Worm (Caenorhabditis elegans) whole organism, late embryonic: ENCODE data around the gene Y37E11AM.3.

Experiments
- K02D7.2 ChIP-seq: sonication (generic microtip); optimal IDR thresholded peaks from 2 replicates; lab custom pipeline; 2017; ENCODE audit warnings: mild to moderate bottlenecking, missing genetic modification characterization, missing compliant biosample characterization
- T23F11.4 ChIP-seq: fragments of 200-800 bp; sonication (Bioruptor generic); optimal IDR thresholded peaks from 2 replicates; lab custom pipeline; 2018; ENCODE audit warnings: mild to moderate bottlenecking, missing genetic modification characterization, missing compliant biosample characterization
- Y22D7AL.16 ChIP-seq: sonication (generic microtip); optimal IDR thresholded peaks from 2 replicates; lab custom pipeline; 2016; ENCODE audit warnings: missing genetic modification characterization, missing compliant biosample characterization
- ceh-14 ChIP-seq: sonication (generic microtip); optimal IDR thresholded peaks from 2 replicates; lab custom pipeline; 2016; ENCODE audit warnings: missing genotype, missing genetic modification characterization, missing compliant biosample characterization
- ceh-18 ChIP-seq: sonication (generic microtip); optimal IDR thresholded peaks from 2 replicates; lab custom pipeline; 2016; ENCODE audit warnings: missing genetic modification characterization, missing compliant biosample characterization
- ceh-19 ChIP-seq: fragments of 200-800 bp; sonication (Bioruptor generic); optimal IDR thresholded peaks from 2 replicates; lab custom pipeline; 2018; ENCODE audit warnings: mild to moderate bottlenecking, missing genetic modification characterization, missing compliant biosample characterization
- ceh-2 ChIP-seq: sonication (generic microtip); optimal IDR thresholded peaks from 2 replicates; lab custom pipeline; 2016; ENCODE audit warnings: missing genotype, missing genetic modification characterization, missing compliant biosample characterization
- ceh-22 ChIP-seq: sonication (generic microtip); optimal IDR thresholded peaks from 2 replicates; lab custom pipeline; 2017; ENCODE audit warnings: missing biosample characterization, missing genetic modification characterization
- ceh-30 ChIP-seq: fragments of 150-350 bp; optimal IDR thresholded peaks from 2 replicates; lab custom pipeline; 2014; ENCODE audit warnings: missing biosample characterization, missing genetic modification characterization
- ceh-6 ChIP-seq: fragments of 200-800 bp; sonication (Bioruptor generic); optimal IDR thresholded peaks from 2 replicates; lab custom pipeline; 2018; ENCODE audit warnings: mild to moderate bottlenecking, missing genetic modification characterization, missing compliant biosample characterization
- ceh-9 ChIP-seq: sonication (generic microtip); optimal IDR thresholded peaks from 2 replicates; lab custom pipeline; 2016; ENCODE audit warnings: mild to moderate bottlenecking, missing genetic modification characterization, inconsistent platforms, missing compliant biosample characterization
- che-1 ChIP-seq: sonication (generic microtip); optimal IDR thresholded peaks from 2 replicates; lab custom pipeline; 2016; ENCODE audit warnings: mild to moderate bottlenecking, missing genetic modification characterization, missing compliant biosample characterization
- dve-1 ChIP-seq: sonication (generic microtip); optimal IDR thresholded peaks from 2 replicates; lab custom pipeline; 2017; ENCODE audit warnings: antibody characterized with exemption, mild to moderate bottlenecking, missing genetic modification characterization, missing compliant biosample characterization
- elt-2 ChIP-seq: sonication (generic microtip); optimal IDR thresholded peaks from 2 replicates; lab custom pipeline; 2016; ENCODE audit warnings: missing genetic modification reagents, missing genetic modification characterization, missing compliant biosample characterization
- elt-4 ChIP-seq: sonication (generic microtip); optimal IDR thresholded peaks from 2 replicates; lab custom pipeline; 2016; ENCODE audit warnings: missing genetic modification characterization, missing compliant biosample characterization
- hlh-13 ChIP-seq: fragments of 200-800 bp; sonication (Bioruptor generic); optimal IDR thresholded peaks from 2 replicates; lab custom pipeline; 2018; ENCODE audit warnings: mild to moderate bottlenecking, missing genetic modification characterization, missing compliant biosample characterization
- hlh-8 ChIP-seq: sonication (generic microtip); optimal IDR thresholded peaks from 2 replicates; lab custom pipeline; 2016; ENCODE audit warnings: missing genotype, missing genetic modification characterization, missing compliant biosample characterization
- lim-6 ChIP-seq: sonication (generic microtip); optimal IDR thresholded peaks from 2 replicates; lab custom pipeline; 2016; ENCODE audit warnings: missing genetic modification characterization, missing compliant biosample characterization
- lin-11 ChIP-seq: fragments of 200-800 bp; sonication (Bioruptor generic); optimal IDR thresholded peaks from 2 replicates; lab custom pipeline; 2018; ENCODE audit warnings: mild to moderate bottlenecking, missing genetic modification characterization, missing compliant biosample characterization
- nfya-1 ChIP-seq: sonication (generic microtip); optimal IDR thresholded peaks from 2 replicates; lab custom pipeline; 2017; ENCODE audit warnings: missing genetic modification characterization, mild to moderate bottlenecking, missing compliant biosample characterization, antibody characterized with exemption, moderate library complexity
- nhr-11 ChIP-seq: fragments of 150-350 bp; optimal IDR thresholded peaks from 2 replicates; lab custom pipeline; 2014; ENCODE audit warnings: missing biosample characterization, missing genetic modification characterization
- nhr-232 ChIP-seq: sonication (generic microtip); optimal IDR thresholded peaks from 2 replicates; lab custom pipeline; 2016; ENCODE audit warnings: missing genetic modification characterization, missing compliant biosample characterization
- odd-2 ChIP-seq: sonication (generic microtip); optimal IDR thresholded peaks from 2 replicates; lab custom pipeline; 2017; ENCODE audit warnings: antibody characterized with exemption, mild to moderate bottlenecking, missing genetic modification characterization, missing compliant biosample characterization
- pag-3 ChIP-seq: sonication (generic microtip); optimal IDR thresholded peaks from 2 replicates; lab custom pipeline; 2016; ENCODE audit warnings: missing compliant biosample characterization, missing genetic modification characterization, borderline replicate concordance
- pat-9 ChIP-seq: fragments of 200-800 bp; sonication (Bioruptor generic); optimal IDR thresholded peaks from 2 replicates; lab custom pipeline; 2018; ENCODE audit warnings: mild to moderate bottlenecking, missing genetic modification characterization, moderate library complexity, missing compliant biosample characterization
- pqm-1 ChIP-seq: sonication (generic microtip); optimal IDR thresholded peaks from 2 replicates; lab custom pipeline; 2016; ENCODE audit warnings: missing genetic modification characterization, missing compliant biosample characterization
- pros-1 ChIP-seq: fragments of 150-350 bp; optimal IDR thresholded peaks from 2 replicates; lab custom pipeline; 2014; ENCODE audit warnings: missing biosample characterization, missing genetic modification reagents, missing genetic modification characterization
- ref-2 ChIP-seq: sonication (generic microtip); optimal IDR thresholded peaks from 2 replicates; lab custom pipeline; 2016; ENCODE audit warnings: missing genetic modification characterization, missing compliant biosample characterization
- sdc-2 ChIP-seq: sonication (generic microtip); optimal IDR thresholded peaks from 2 replicates; lab custom pipeline; 2016; ENCODE audit warnings: missing genotype, missing genetic modification characterization, missing compliant biosample characterization
- tbx-2 ChIP-seq: sonication (generic microtip); optimal IDR thresholded peaks from 2 replicates; lab custom pipeline; 2016; ENCODE audit warnings: missing genetic modification characterization, missing compliant biosample characterization
- ttx-3 ChIP-seq: sonication (generic microtip); optimal IDR thresholded peaks from 2 replicates; lab custom pipeline; 2016; ENCODE audit warnings: missing genetic modification reagents, missing genetic modification characterization, missing compliant biosample characterization
- unc-42 ChIP-seq: sonication (generic microtip); optimal IDR thresholded peaks from 2 replicates; lab custom pipeline; 2016; ENCODE audit warnings: missing genotype, missing genetic modification characterization, missing compliant biosample characterization
- unc-55 ChIP-seq: sonication (generic microtip); optimal IDR thresholded peaks from 2 replicates; lab custom pipeline; 2017; ENCODE audit warnings: missing biosample characterization, missing genetic modification reagents, missing genetic modification characterization
- unc-86 ChIP-seq: sonication (generic microtip); optimal IDR thresholded peaks from 2 replicates; lab custom pipeline; 2016; ENCODE audit warnings: missing genetic modification characterization, missing compliant biosample characterization

Gene Y37E11AM.3

ce11 chrIV:3725845-3726244, 6.9 kb upstream of the Y37E11AM.3 start, which contains the start of gene smgl-2:
Gene smgl-2 (plus strand): TSS chrIV:3726164.
- TF ChIP-seq nhr-232 (tag; lab: Kevin White, UChicago) (no peak), unc-55 (GFP tag; lab: Kevin White, UChicago) (peak; percentile 62), ref-2 (no peak), lim-6 (tag; lab: Kevin White, UChicago) (no peak), nfya-1 (tag; lab: Kevin White, UChicago) (peak; percentile 68), che-1 (no peak), tbx-2 (tag; lab: Kevin White, UChicago) (no peak), unc-42 (tag; lab: Kevin White, UChicago) (peak; percentile 7), Y22D7AL.16 (tag; lab: Kevin White, UChicago) (no peak), sdc-2 (tag; lab: Kevin White, UChicago) (no peak), lin-11 (tag; lab: Kevin White, UChicago) (no peak), K02D7.2 (no peak)
- TF ChIP-seq, all 69 proteins: peak for 3

ce11 chrIV:3725361-3725760, 6.4 kb upstream of the Y37E11AM.3 start, which contains the start of gene Y37E11AM.2:
Gene Y37E11AM.2 (minus strand): TSS chrIV:3725461.
- TF ChIP-seq ceh-6 (GFP tag; lab: Kevin White, UChicago) (no peak), odd-2 (tag; lab: Kevin White, UChicago) (no peak), ceh-9 (tag; lab: Kevin White, UChicago) (no peak)

DNA sequence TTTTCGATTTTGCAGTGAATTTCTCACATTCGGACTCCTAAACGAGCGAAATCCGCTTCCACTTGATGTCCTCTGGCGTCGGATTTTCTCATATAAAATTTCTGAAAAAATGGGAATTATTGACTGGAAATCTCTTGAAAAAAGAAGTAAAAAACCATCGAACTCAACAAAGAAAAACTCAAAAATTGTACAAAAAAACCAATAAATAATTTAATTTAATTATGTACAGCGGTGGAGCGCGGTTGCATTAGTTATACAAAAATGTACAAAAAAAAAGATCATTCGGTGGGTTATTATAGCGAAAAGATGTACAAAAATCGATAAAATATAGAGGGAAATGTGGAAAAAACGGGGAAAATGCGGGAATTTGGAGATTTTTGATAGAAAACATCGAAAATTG, 3.7 kb upstream of the Y37E11AM.3 start, which contains the start of gene Y37E11AM.4:
Gene Y37E11AM.4, minus strand, starts transcription at position 101 of the 400 bp plus-strand sequence.
- TF ChIP-seq hlh-13 (GFP tag; lab: Kevin White, UChicago) = no peak
- no peak for TF ChIP-seq pqm-1 (tag; lab: Kevin White, UChicago)
- no peak for TF ChIP-seq pag-3 (tag; lab: Kevin White, UChicago)
- no peak for TF ChIP-seq ttx-3 (tag; lab: Kevin White, UChicago)
- TF ChIP-seq unc-86 = no peak
- no peak for TF ChIP-seq nhr-11
- no peak for TF ChIP-seq pat-9 (tag; lab: Kevin White, UChicago)
- no peak for TF ChIP-seq ceh-22 (tag; lab: Kevin White, UChicago)
- TF ChIP-seq pros-1 (tag; lab: Kevin White, UChicago) = no peak
- TF ChIP-seq dve-1 (tag; lab: Kevin White, UChicago) = no peak
- TF ChIP-seq ceh-19 (GFP tag; lab: Kevin White, UChicago) = no peak
- TF ChIP-seq ceh-18 (tag; lab: Kevin White, UChicago) = no peak

DNA sequence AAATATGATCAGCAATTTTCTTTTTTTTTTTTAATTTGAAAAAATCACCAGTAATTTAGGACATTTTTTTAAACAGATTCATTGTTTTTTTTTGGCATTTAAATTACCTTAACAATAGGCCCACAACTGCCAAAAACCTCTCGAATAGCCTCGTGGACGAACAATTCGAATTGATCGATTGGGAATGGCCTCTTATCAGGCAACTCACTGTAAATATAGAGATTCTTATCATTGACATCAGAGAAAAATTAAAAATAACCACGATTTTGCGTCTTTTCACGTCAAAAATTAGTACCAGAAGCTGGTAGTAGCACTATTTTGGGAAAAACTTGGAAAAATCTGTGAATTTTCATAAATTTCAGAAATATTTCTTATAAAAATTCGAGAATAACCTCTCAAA, 3.0 kb upstream of the Y37E11AM.3 start:
- no peak for TF ChIP-seq elt-4
- peak; percentile 52 for TF ChIP-seq elt-2 (tag; lab: Kevin White, UChicago)
- no peak for TF ChIP-seq ceh-30

ce11 chrIV:3720644-3721043, 1.7 kb upstream of the Y37E11AM.3 start:
- TF ChIP-seq unc-86 (no peak), ref-2 (no peak), ceh-14 (tag; lab: Kevin White, UChicago) (no peak), pat-9 (tag; lab: Kevin White, UChicago) (no peak), hlh-8 (tag; lab: Kevin White, UChicago) (no peak), ceh-9 (tag; lab: Kevin White, UChicago) (no peak), pros-1 (tag; lab: Kevin White, UChicago) (no peak)

ce11 chrIV:3710737-3711136, 8.2 kb downstream of the Y37E11AM.3 start:
- TF ChIP-seq ref-2 (no peak), ceh-2 (tag; lab: Kevin White, UChicago) (no peak), T23F11.4 (no peak), lim-6 (tag; lab: Kevin White, UChicago) (no peak), nhr-11 (no peak)
